Fruit fly (Drosophila melanogaster) whole organism, embryonic: ENCODE results near the gene CG17625.

ENCODE experiments used
- ATbp ChIP-seq: fragments of 200-800 bp; sonication (Bioruptor generic); optimal IDR thresholded peaks from 2 replicates; lab custom pipeline; 2017; ENCODE audit warnings: missing biosample characterization, mild to moderate bottlenecking, missing genetic modification characterization, missing genetic modification reagents
- Antp ChIP-seq: fragments of 200-800 bp; sonication (Bioruptor generic); optimal IDR thresholded peaks from 3 replicates; lab custom pipeline; 2016; ENCODE audit warnings: missing biosample characterization, missing genetic modification characterization
- Atf-2 ChIP-seq: fragments of 200-800 bp; sonication (Bioruptor generic); optimal IDR thresholded peaks from 2 replicates; lab custom pipeline; 2016; ENCODE audit warnings: missing biosample characterization, missing genetic modification characterization
- Atf6 ChIP-seq: fragments of 200-800 bp; sonication (Bioruptor generic); IDR thresholded peaks from 2 replicates; pipeline ENCODE4 v1.3.6; 2022; ENCODE audit warnings: missing biosample characterization, missing genetic modification characterization
- CG10462 ChIP-seq: fragments of 200-800 bp; sonication (Bioruptor generic); optimal IDR thresholded peaks from 2 replicates; lab custom pipeline; 2016; ENCODE audit warnings: missing biosample characterization, missing genetic modification characterization
- CG10654 ChIP-seq: fragments of 200-800 bp; sonication (Bioruptor generic); optimal IDR thresholded peaks from 2 replicates; lab custom pipeline; 2016; ENCODE audit warnings: missing biosample characterization, missing genetic modification characterization
- CG15479 ChIP-seq: fragments of 200-800 bp; sonication (Bioruptor generic); optimal IDR thresholded peaks from 3 replicates; lab custom pipeline; 2019; ENCODE audit warnings: missing biosample characterization, mild to moderate bottlenecking, missing genetic modification characterization, moderate library complexity
- CG17359 ChIP-seq: fragments of 200-800 bp; sonication (Bioruptor generic); optimal IDR thresholded peaks from 3 replicates; lab custom pipeline; 2018; ENCODE audit warnings: missing biosample characterization, mild to moderate bottlenecking, missing genetic modification characterization, moderate library complexity
- CG1792 ChIP-seq: fragments of 200-800 bp; sonication (Bioruptor generic); optimal IDR thresholded peaks from 2 replicates; lab custom pipeline; 2016; ENCODE audit warnings: missing biosample characterization, missing genetic modification characterization
- CG2116 ChIP-seq: fragments of 200-800 bp; sonication (Bioruptor generic); optimal IDR thresholded peaks from 3 replicates; lab custom pipeline; 2018; ENCODE audit warnings: missing biosample characterization, mild to moderate bottlenecking, missing genetic modification characterization
- CG2875 ChIP-seq: fragments of 200-800 bp; sonication (Bioruptor generic); optimal IDR thresholded peaks from 2 replicates; lab custom pipeline; 2017; ENCODE audit warnings: missing biosample characterization, mild to moderate bottlenecking, missing genetic modification characterization, missing genetic modification reagents
- CG31365 ChIP-seq: fragments of 200-800 bp; sonication (Bioruptor generic); optimal IDR thresholded peaks from 2 replicates; lab custom pipeline; 2018; ENCODE audit warnings: missing biosample characterization, mild to moderate bottlenecking, missing genetic modification characterization
- CG32767 ChIP-seq: fragments of 200-800 bp; sonication (Bioruptor generic); IDR thresholded peaks from 2 replicates; pipeline ENCODE4 v1.3.6; 2022; ENCODE audit warnings: missing biosample characterization, missing genetic modification characterization
- CG33557 ChIP-seq: fragments of 200-800 bp; sonication (Bioruptor generic); optimal IDR thresholded peaks from 2 replicates; lab custom pipeline; 2019; ENCODE audit warnings: missing biosample characterization, mild to moderate bottlenecking, missing genetic modification characterization, moderate library complexity
- CG34422 ChIP-seq: fragments of 200-800 bp; sonication (Bioruptor generic); IDR thresholded peaks from 3 replicates; pipeline ENCODE4 v1.3.6; 2022; ENCODE audit warnings: missing biosample characterization, missing genetic modification characterization
- CG3838 ChIP-seq: fragments of 200-800 bp; sonication (Bioruptor generic); optimal IDR thresholded peaks from 3 replicates; lab custom pipeline; 2016; ENCODE audit warnings: missing biosample characterization, missing genetic modification characterization
- CG4854 ChIP-seq: fragments of 200-800 bp; sonication (Bioruptor generic); optimal IDR thresholded peaks from 2 replicates; lab custom pipeline; 2016; ENCODE audit warnings: missing biosample characterization, missing genetic modification characterization, inconsistent platforms
- CG8924 ChIP-seq: fragments of 200-800 bp; optimal IDR thresholded peaks from 3 replicates; lab custom pipeline; 2019; ENCODE audit warnings: missing biosample characterization, mild to moderate bottlenecking, missing genetic modification characterization, moderate library complexity
- CG9727 ChIP-seq: fragments of 200-800 bp; sonication (Bioruptor generic); optimal IDR thresholded peaks from 3 replicates; lab custom pipeline; 2017; ENCODE audit warnings: missing biosample characterization, mild to moderate bottlenecking, missing genetic modification characterization
- D19B ChIP-seq: fragments of 200-800 bp; sonication (Bioruptor generic); optimal IDR thresholded peaks from 2 replicates; lab custom pipeline; 2017; ENCODE audit warnings: missing biosample characterization, mild to moderate bottlenecking, missing genetic modification characterization
- Dfd ChIP-seq, 2 experiments: fragments of >200 bp; optimal IDR thresholded peaks; 2 replicates each; lab custom pipeline; 2017; ENCODE audit warnings: missing biosample characterization in 2 of 2, missing genetic modification characterization in 2 of 2
- Dip3 ChIP-seq: fragments of 200-800 bp; sonication (Bioruptor generic); optimal IDR thresholded peaks from 3 replicates; lab custom pipeline; 2016; ENCODE audit warnings: missing biosample characterization, missing genetic modification characterization
- Dll ChIP-seq: fragments of 200-800 bp; sonication (Bioruptor generic); IDR thresholded peaks from 4 replicates; pipeline ENCODE4 v1.3.6; 2022; ENCODE audit warnings: missing biosample characterization, missing genetic modification characterization; ENCODE audit not compliant: partially characterized antibody
- Doc2 ChIP-seq: fragments of 200-800 bp; sonication (Bioruptor generic); IDR thresholded peaks from 2 replicates; pipeline ENCODE4 v1.3.6; 2022; ENCODE audit warnings: missing biosample characterization, missing genetic modification characterization
- HLH3B ChIP-seq: fragments of 200-800 bp; sonication (Bioruptor generic); IDR thresholded peaks from 2 replicates; pipeline ENCODE4 v1.3.6; 2022; ENCODE audit warnings: missing biosample characterization, missing genetic modification characterization
- HmgD ChIP-seq: fragments of 200-800 bp; sonication (Bioruptor generic); optimal IDR thresholded peaks from 3 replicates; lab custom pipeline; 2016; ENCODE audit warnings: missing biosample characterization, missing genetic modification characterization
- Hmr ChIP-seq: fragments of 200-800 bp; sonication (Bioruptor generic); optimal IDR thresholded peaks from 3 replicates; lab custom pipeline; 2017; ENCODE audit warnings: mild to moderate bottlenecking, missing biosample characterization, missing genetic modification reagents, missing genetic modification characterization
- Mes4 ChIP-seq: fragments of 200-800 bp; sonication (Bioruptor generic); optimal IDR thresholded peaks from 2 replicates; lab custom pipeline; 2016; ENCODE audit warnings: missing biosample characterization, missing genetic modification characterization
- Mrtf ChIP-seq: fragments of 200-800 bp; sonication (Bioruptor generic); IDR thresholded peaks from 3 replicates; pipeline ENCODE4 v1.3.6; 2022; ENCODE audit warnings: missing biosample characterization, missing genetic modification characterization
- NK7.1 ChIP-seq: fragments of 200-800 bp; sonication (Bioruptor generic); optimal IDR thresholded peaks from 3 replicates; lab custom pipeline; 2016; ENCODE audit warnings: missing biosample characterization, missing genetic modification characterization
- Side ChIP-seq: fragments of 200-800 bp; sonication (Bioruptor generic); optimal IDR thresholded peaks from 2 replicates; lab custom pipeline; 2016; ENCODE audit warnings: missing biosample characterization, missing genetic modification characterization
- Sox102F ChIP-seq: fragments of 200-800 bp; sonication (Bioruptor generic); optimal IDR thresholded peaks from 2 replicates; lab custom pipeline; 2018; ENCODE audit warnings: missing biosample characterization, mild to moderate bottlenecking, missing genetic modification characterization, moderate library complexity
- Trl ChIP-seq, 3 experiments: fragments of >200 bp in 2 of 3; fragments of 200-800 bp in 1 of 3; sonication (Bioruptor generic) in 1 of 3; optimal IDR thresholded peaks; 2 replicates in 1 of 3; 3 replicates in 2 of 3; lab custom pipeline; 2016 to 2017; ENCODE audit warnings: missing biosample characterization in 1 of 3, missing genetic modification characterization in 1 of 3
- Xbp1 ChIP-seq: fragments of 200-800 bp; sonication (Bioruptor generic); optimal IDR thresholded peaks from 3 replicates; lab custom pipeline; 2016; ENCODE audit warnings: missing biosample characterization, mild to moderate bottlenecking, missing genetic modification characterization
- ash1 ChIP-seq: fragments of 200-800 bp; sonication (Bioruptor generic); optimal IDR thresholded peaks from 2 replicates; lab custom pipeline; 2018; ENCODE audit warnings: missing biosample characterization, mild to moderate bottlenecking, missing genetic modification characterization
- ato ChIP-seq: fragments of 200-800 bp; sonication (Bioruptor generic); IDR thresholded peaks from 2 replicates; pipeline ENCODE4 v1.3.6; 2022; ENCODE audit warnings: missing biosample characterization, missing genetic modification characterization; ENCODE audit not compliant: partially characterized antibody
- br ChIP-seq: fragments of >200 bp; optimal IDR thresholded peaks from 2 replicates; lab custom pipeline; 2017
- cato ChIP-seq: fragments of 200-800 bp; sonication (Bioruptor generic); optimal IDR thresholded peaks from 2 replicates; lab custom pipeline; 2016; ENCODE audit warnings: missing biosample characterization, missing genetic modification characterization, borderline replicate concordance
- exex ChIP-seq: fragments of 200-800 bp; sonication (Bioruptor generic); optimal IDR thresholded peaks from 4 replicates; lab custom pipeline; 2018; ENCODE audit warnings: missing biosample characterization, mild to moderate bottlenecking, missing genetic modification characterization, moderate library complexity
- fd64A ChIP-seq: fragments of 200-800 bp; sonication (Bioruptor generic); optimal IDR thresholded peaks from 3 replicates; lab custom pipeline; 2018; ENCODE audit warnings: missing biosample characterization, mild to moderate bottlenecking, missing genetic modification characterization
- fru ChIP-seq: fragments of >200 bp; optimal IDR thresholded peaks from 2 replicates; lab custom pipeline; 2017
- gsb-n ChIP-seq: fragments of 200-800 bp; sonication (Bioruptor generic); optimal IDR thresholded peaks from 3 replicates; lab custom pipeline; 2018; ENCODE audit warnings: missing biosample characterization, mild to moderate bottlenecking, missing genetic modification characterization
- ind ChIP-seq: fragments of 200-800 bp; sonication (Bioruptor generic); optimal IDR thresholded peaks from 3 replicates; lab custom pipeline; 2016; ENCODE audit warnings: missing biosample characterization, missing genetic modification characterization
- lab ChIP-seq: fragments of 200-800 bp; sonication (Bioruptor generic); optimal IDR thresholded peaks from 3 replicates; lab custom pipeline; 2017; ENCODE audit warnings: missing biosample characterization, missing genetic modification characterization, mild to moderate bottlenecking, moderate library complexity, missing genetic modification reagents
- lilli ChIP-seq: fragments of 200-800 bp; sonication (Bioruptor generic); optimal IDR thresholded peaks from 3 replicates; lab custom pipeline; 2016; ENCODE audit warnings: missing biosample characterization, missing genetic modification characterization
- run ChIP-seq: fragments of 200-800 bp; sonication (Bioruptor generic); optimal IDR thresholded peaks from 3 replicates; lab custom pipeline; 2018; ENCODE audit warnings: missing biosample characterization, mild to moderate bottlenecking, missing genetic modification characterization
- schlank ChIP-seq: fragments of 200-800 bp; sonication (Bioruptor generic); optimal IDR thresholded peaks from 2 replicates; lab custom pipeline; 2018; ENCODE audit warnings: missing biosample characterization, mild to moderate bottlenecking, missing genetic modification characterization
- seq ChIP-seq: fragments of 200-800 bp; sonication (Bioruptor generic); IDR thresholded peaks from 2 replicates; pipeline ENCODE4 v1.3.6; 2022; ENCODE audit warnings: missing biosample characterization, missing genetic modification characterization
- toy ChIP-seq: fragments of 200-800 bp; sonication (Bioruptor generic); IDR thresholded peaks from 2 replicates; pipeline ENCODE4 v1.3.6; 2022; ENCODE audit warnings: missing biosample characterization, missing genetic modification characterization
- zen2 ChIP-seq: fragments of 200-800 bp; sonication (Bioruptor generic); IDR thresholded peaks from 3 replicates; pipeline ENCODE4 v1.3.6; 2022; ENCODE audit warnings: missing biosample characterization, missing genetic modification characterization; ENCODE audit not compliant: partially characterized antibody
- zfh1 ChIP-seq: fragments of 200-800 bp; sonication (Bioruptor generic); IDR thresholded peaks from 3 replicates; pipeline ENCODE4 v1.3.6; 2022; ENCODE audit warnings: missing biosample characterization, missing genetic modification characterization
- zfh2 ChIP-seq: fragments of 200-800 bp; sonication (Bioruptor generic); optimal IDR thresholded peaks from 2 replicates; lab custom pipeline; 2016; ENCODE audit warnings: missing biosample characterization, missing genetic modification characterization

Gene CG17625

DNA sequence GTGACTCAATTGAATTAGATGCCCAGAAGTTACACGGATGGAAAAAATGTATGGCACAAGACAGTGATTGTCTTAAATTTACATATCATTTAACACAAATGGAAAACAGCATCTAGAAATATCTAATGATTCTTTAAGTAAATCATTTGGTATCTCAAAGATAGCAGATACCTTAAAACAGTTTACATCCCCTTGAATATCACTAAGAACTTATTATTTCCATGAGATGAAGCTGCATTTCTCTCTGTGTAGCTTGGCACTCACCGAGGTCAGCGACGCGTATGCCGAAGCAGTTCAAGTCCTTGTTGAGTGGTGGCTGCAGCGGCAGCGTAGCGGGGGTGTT, 32.9 kb downstream of the CG17625 start (continued):
- no peak for TF ChIP-seq zen2 (GFP tag; lab: Robert Waterston, UW)
- TF ChIP-seq ato (GFP tag; lab: Robert Waterston, UW) = no peak
- no peak for TF ChIP-seq Dfd (GFP tag; optimal IDR thresholded peaks at IDR 0.05; lab: Kevin White, UChicago)
- peak; percentile 36 for TF ChIP-seq lab (GFP tag; lab: Kevin White, UChicago)
- TF ChIP-seq Doc2 (GFP tag; lab: Robert Waterston, UW) = no peak
- no peak for TF ChIP-seq HmgD (GFP tag; lab: Kevin White, UChicago)
- TF ChIP-seq Dip3 (GFP tag; lab: Kevin White, UChicago) = no peak
- no peak for TF ChIP-seq CG32767 (GFP tag; lab: Robert Waterston, UW)
- TF ChIP-seq Xbp1 = peak; percentile 20
- TF ChIP-seq fd64A (GFP tag; lab: Kevin White, UChicago) = no peak
- TF ChIP-seq CG1792 (GFP tag; lab: Kevin White, UChicago) = no peak
- peak; percentile 25 for TF ChIP-seq ind (GFP tag; lab: Kevin White, UChicago)
- TF ChIP-seq CG15479 (GFP tag; lab: Kevin White, UChicago) = no peak
- TF ChIP-seq seq (GFP tag; lab: Robert Waterston, UW) = peak; percentile 57
- TF ChIP-seq CG9727 (GFP tag; lab: Kevin White, UChicago) = peak; percentile 44
- no peak for TF ChIP-seq cato (GFP tag; lab: Kevin White, UChicago)
- TF ChIP-seq Trl (optimal IDR thresholded peaks at IDR 0.05; lab: Kevin White, UChicago) = no peak
- no peak for TF ChIP-seq Trl (GFP tag; optimal IDR thresholded peaks at IDR 0.05; lab: Kevin White, UChicago)
- no peak for TF ChIP-seq Atf6 (GFP tag; lab: Robert Waterston, UW)
- no peak for TF ChIP-seq CG2875
- no peak for TF ChIP-seq D19B (GFP tag; lab: Kevin White, UChicago)
- TF ChIP-seq run (tag; lab: Kevin White, UChicago) = no peak
- peak; percentile 62 for TF ChIP-seq CG17359 (tag; lab: Kevin White, UChicago)
- no peak for TF ChIP-seq Antp (GFP tag; lab: Kevin White, UChicago)
- no peak; the same call in 1 of the 2 replicates for TF ChIP-seq HLH3B (GFP tag; lab: Robert Waterston, UW)
- TF ChIP-seq fru (lab: Kevin White, UChicago) = no peak
- no peak for TF ChIP-seq CG31365 (tag; lab: Kevin White, UChicago)
- no peak for TF ChIP-seq Mes4 (GFP tag; lab: Kevin White, UChicago)
- TF ChIP-seq Atf-2 (GFP tag; lab: Kevin White, UChicago) = no peak
- TF ChIP-seq NK7.1 (GFP tag; lab: Kevin White, UChicago) = no peak
- TF ChIP-seq CG4854 (GFP tag; lab: Kevin White, UChicago) = no peak
- no peak for TF ChIP-seq Dll (GFP tag; lab: Robert Waterston, UW)
- no peak for TF ChIP-seq schlank (tag; lab: Kevin White, UChicago)
- no peak for TF ChIP-seq CG2116 (GFP tag; lab: Kevin White, UChicago)
- no peak for TF ChIP-seq exex (tag; lab: Kevin White, UChicago)
- TF ChIP-seq Hmr (GFP tag; lab: Kevin White, UChicago) = no peak
- peak; percentile 14 for TF ChIP-seq lilli (GFP tag; lab: Kevin White, UChicago)
- no peak for TF ChIP-seq CG10654 (GFP tag; lab: Kevin White, UChicago)
- TF ChIP-seq CG3838 (GFP tag; lab: Kevin White, UChicago) = no peak
- no peak for TF ChIP-seq CG10462 (GFP tag; lab: Kevin White, UChicago)
- no peak for TF ChIP-seq gsb-n (tag; lab: Kevin White, UChicago)
- no peak for TF ChIP-seq Mrtf (GFP tag; lab: Robert Waterston, UW)
- peak; percentile 9 for TF ChIP-seq Side
- no peak for TF ChIP-seq zfh1 (GFP tag; lab: Robert Waterston, UW)
- TF ChIP-seq toy = no peak
- TF ChIP-seq ash1 (GFP tag; lab: Kevin White, UChicago) = no peak
- TF ChIP-seq CG33557 (GFP tag; lab: Kevin White, UChicago) = no peak
- TF ChIP-seq Sox102F (GFP tag; lab: Kevin White, UChicago) = peak; percentile 33
- TF ChIP-seq ATbp (GFP tag; lab: Kevin White, UChicago) = peak; percentile 16
- peak; percentile 25 for TF ChIP-seq CG8924 (tag; lab: Kevin White, UChicago)
- TF ChIP-seq zfh2 (GFP tag; lab: Kevin White, UChicago) = no peak
- no peak for TF ChIP-seq CG34422
- no peak for TF ChIP-seq br
